Fruit fly (Drosophila melanogaster): ENCODE measurements around the gene CG34300.
A peak's percentile ranks its signal among the peaks of the same experiment; 100 is the strongest.

Gene CG34300

DNA sequence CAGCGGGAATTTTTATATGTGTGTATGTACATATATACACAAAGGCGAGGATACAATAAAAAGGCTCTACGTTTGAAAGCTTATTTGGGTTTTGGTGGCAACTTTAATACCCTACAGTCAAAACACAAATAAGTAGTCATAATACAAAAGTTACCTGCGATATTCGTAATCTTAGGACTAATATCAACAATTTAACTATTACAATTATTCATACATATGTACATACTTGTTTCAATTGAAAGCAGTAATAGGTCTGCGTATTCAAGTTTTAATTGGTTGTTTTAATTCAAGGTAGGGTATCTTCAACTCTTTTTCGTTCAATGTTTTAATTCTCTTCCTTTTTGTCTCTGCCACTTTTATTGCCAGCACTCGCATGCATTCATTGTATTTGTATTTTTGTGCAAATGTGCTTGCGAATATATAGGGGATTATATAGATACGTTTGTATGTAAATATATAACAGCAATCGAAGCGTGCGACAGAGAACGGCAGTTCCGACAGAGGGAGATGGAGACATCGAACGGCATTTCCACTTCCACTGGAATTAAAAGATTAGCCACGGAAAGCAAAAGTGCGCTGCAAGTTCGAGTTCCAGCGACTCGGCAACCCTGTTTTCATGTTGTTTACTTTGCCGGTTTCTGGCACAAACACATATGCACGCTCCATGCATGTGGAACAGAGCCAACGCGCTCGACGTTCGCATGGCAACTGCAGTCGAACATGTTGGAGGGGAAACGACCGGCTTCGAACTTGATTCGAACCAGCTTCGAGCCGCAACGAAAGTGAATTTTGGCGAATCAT lies 29.8 kb downstream of the CG34300 start:
- TF ChIP-seq Hr96 (GFP tag; optimal IDR thresholded peaks at IDR 0.05) (peak; percentile 16), CG5204 (GFP tag; optimal IDR thresholded peaks at IDR 0.05) (peak; percentile 52), CG12768 (GFP tag; optimal IDR thresholded peaks at IDR 0.05) (peak; percentile 21), toe (GFP tag; optimal IDR thresholded peaks at IDR 0.05) (peak; percentile 54), Crg-1 (GFP tag; optimal IDR thresholded peaks at IDR 0.05) (peak; percentile 6), CG7045 (GFP tag; optimal IDR thresholded peaks at IDR 0.05) (peak; percentile 46), Clk (GFP tag; optimal IDR thresholded peaks at IDR 0.05) (no peak), CG1620 (GFP tag; optimal IDR thresholded peaks at IDR 0.05) (peak; percentile 45), ovo (GFP tag; optimal IDR thresholded peaks at IDR 0.05) (peak; percentile 46), CG33017 (tag; optimal IDR thresholded peaks at IDR 0.05) (no peak), cnc (optimal IDR thresholded peaks at IDR 0.05) (no peak), CG14711 (tag; optimal IDR thresholded peaks at IDR 0.05) (peak; percentile 93), cic (GFP tag; optimal IDR thresholded peaks at IDR 0.05) (peak; percentile 27), tj (GFP tag; optimal IDR thresholded peaks at IDR 0.05) (peak; percentile 41), bab1 (GFP tag; optimal IDR thresholded peaks at IDR 0.05) (peak; percentile 31), Mnt (GFP tag; optimal IDR thresholded peaks at IDR 0.05) (peak; percentile 46), CG11617 (GFP tag; optimal IDR thresholded peaks at IDR 0.05) (peak; percentile 59), CG7101 (tag; optimal IDR thresholded peaks at IDR 0.05) (peak; percentile 37), pad (GFP tag; optimal IDR thresholded peaks at IDR 0.05) (peak; percentile 97), kay (GFP tag; ENCODE audit: borderline replicate concordance) (no peak)

DNA sequence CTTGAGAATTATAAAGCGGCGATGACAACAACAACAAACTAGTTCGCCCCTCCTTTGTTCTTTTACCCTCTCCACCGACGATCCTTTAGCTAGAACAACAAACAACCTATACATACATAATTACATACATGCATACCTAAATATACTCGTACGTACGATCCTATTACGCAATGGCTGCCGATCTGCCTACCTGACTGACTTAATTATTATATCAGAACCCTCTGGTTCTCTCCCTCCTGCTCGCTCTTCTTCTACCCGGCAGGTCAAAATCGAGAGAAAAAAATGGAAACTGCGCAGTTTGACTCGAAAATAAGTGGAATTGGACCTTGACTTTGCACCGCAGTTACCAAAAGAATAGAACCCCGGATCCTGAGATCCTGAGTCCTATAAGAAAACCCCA lies 30.5 kb downstream of the CG34300 start:
- no peak for TF ChIP-seq CG14711 (tag; optimal IDR thresholded peaks at IDR 0.05)
- TF ChIP-seq kay (GFP tag; ENCODE audit: borderline replicate concordance): no peak
- no peak for TF ChIP-seq CG12768 (GFP tag; optimal IDR thresholded peaks at IDR 0.05)
- no peak for TF ChIP-seq bab1 (GFP tag; optimal IDR thresholded peaks at IDR 0.05)
- TF ChIP-seq Crg-1 (GFP tag; optimal IDR thresholded peaks at IDR 0.05): no peak
- TF ChIP-seq ovo (GFP tag; optimal IDR thresholded peaks at IDR 0.05): no peak
- no peak for TF ChIP-seq tj (GFP tag; optimal IDR thresholded peaks at IDR 0.05)
- no peak for TF ChIP-seq cic (GFP tag; optimal IDR thresholded peaks at IDR 0.05)
- no peak for TF ChIP-seq pad (GFP tag; optimal IDR thresholded peaks at IDR 0.05)
- TF ChIP-seq CG1620 (GFP tag; optimal IDR thresholded peaks at IDR 0.05): no peak
- no peak for TF ChIP-seq CG7045 (GFP tag; optimal IDR thresholded peaks at IDR 0.05)
- TF ChIP-seq Clk (GFP tag; optimal IDR thresholded peaks at IDR 0.05): no peak
- TF ChIP-seq CG7101 (tag; optimal IDR thresholded peaks at IDR 0.05): no peak
- TF ChIP-seq CG11617 (GFP tag; optimal IDR thresholded peaks at IDR 0.05): no peak
- no peak for TF ChIP-seq toe (GFP tag; optimal IDR thresholded peaks at IDR 0.05)
- no peak for TF ChIP-seq cnc (optimal IDR thresholded peaks at IDR 0.05)
- no peak for TF ChIP-seq CG33017 (tag; optimal IDR thresholded peaks at IDR 0.05)

DNA sequence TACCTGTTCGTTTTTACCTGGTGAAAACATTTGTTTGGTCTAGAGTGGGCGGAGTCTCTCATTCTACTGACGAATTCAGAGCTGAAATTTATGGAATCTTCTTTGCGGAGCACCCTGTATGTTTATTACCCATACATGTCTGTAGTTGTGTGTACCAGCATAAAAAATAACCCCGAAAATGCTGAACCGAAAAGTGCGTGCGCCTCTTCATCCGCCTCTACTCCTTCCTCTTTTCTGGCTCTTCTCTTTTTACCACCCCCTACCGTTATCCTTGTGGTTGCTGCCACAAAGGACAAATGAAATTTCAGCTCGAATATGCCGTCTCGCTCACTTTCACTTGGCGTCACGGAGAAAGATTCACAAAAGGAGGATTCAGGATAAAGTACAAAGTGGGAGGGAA lies 32.5 kb downstream of the CG34300 start:
- no peak for TF ChIP-seq pad (GFP tag; optimal IDR thresholded peaks at IDR 0.05)
- TF ChIP-seq CG5204 (GFP tag; optimal IDR thresholded peaks at IDR 0.05): no peak
- TF ChIP-seq Hr96 (GFP tag; optimal IDR thresholded peaks at IDR 0.05): no peak
- no peak for TF ChIP-seq kay (GFP tag; ENCODE audit: borderline replicate concordance)
- no peak for TF ChIP-seq Clk (GFP tag; optimal IDR thresholded peaks at IDR 0.05)
- TF ChIP-seq tj (GFP tag; optimal IDR thresholded peaks at IDR 0.05): no peak
- no peak for TF ChIP-seq CG1620 (GFP tag; optimal IDR thresholded peaks at IDR 0.05)

DNA sequence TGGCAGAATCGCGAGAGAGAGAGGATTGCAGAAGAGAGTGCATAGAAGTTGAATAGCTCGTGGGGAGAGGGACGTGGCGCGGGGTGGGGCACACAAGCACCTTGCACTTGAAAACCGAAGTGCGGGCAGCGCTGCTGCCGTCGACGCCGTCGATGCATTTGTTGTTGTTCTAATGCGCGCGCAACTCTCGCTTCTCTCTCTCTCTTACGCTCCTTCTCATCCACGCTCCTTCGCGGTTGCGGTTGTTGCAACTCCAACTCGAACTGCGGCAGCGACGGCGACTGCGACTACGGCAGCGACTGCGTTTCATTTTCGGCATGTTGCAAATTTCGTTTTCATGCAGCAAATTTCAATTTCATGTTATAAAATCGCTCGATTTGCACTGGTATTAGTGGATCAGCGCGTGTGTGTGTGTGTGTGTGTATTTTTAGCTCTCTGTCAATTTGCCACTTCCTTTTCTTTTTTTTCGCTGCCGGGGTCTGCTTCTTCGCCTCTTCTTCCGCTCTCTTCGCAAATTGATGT lies 33.5 kb downstream of the CG34300 start:
- TF ChIP-seq Clk (GFP tag; optimal IDR thresholded peaks at IDR 0.05) (no peak), Crg-1 (GFP tag; optimal IDR thresholded peaks at IDR 0.05) (no peak), CG14711 (tag; optimal IDR thresholded peaks at IDR 0.05) (no peak), CG33017 (tag; optimal IDR thresholded peaks at IDR 0.05) (no peak), pad (GFP tag; optimal IDR thresholded peaks at IDR 0.05) (no peak), toe (GFP tag; optimal IDR thresholded peaks at IDR 0.05) (no peak), CG5204 (GFP tag; optimal IDR thresholded peaks at IDR 0.05) (no peak), CG11617 (GFP tag; optimal IDR thresholded peaks at IDR 0.05) (no peak), Mnt (GFP tag; optimal IDR thresholded peaks at IDR 0.05) (no peak), CG12768 (GFP tag; optimal IDR thresholded peaks at IDR 0.05) (no peak), Hr96 (GFP tag; optimal IDR thresholded peaks at IDR 0.05) (no peak), tj (GFP tag; optimal IDR thresholded peaks at IDR 0.05) (no peak), kay (GFP tag; ENCODE audit: borderline replicate concordance) (no peak), CG7101 (tag; optimal IDR thresholded peaks at IDR 0.05) (no peak), bab1 (GFP tag; optimal IDR thresholded peaks at IDR 0.05) (no peak)

DNA sequence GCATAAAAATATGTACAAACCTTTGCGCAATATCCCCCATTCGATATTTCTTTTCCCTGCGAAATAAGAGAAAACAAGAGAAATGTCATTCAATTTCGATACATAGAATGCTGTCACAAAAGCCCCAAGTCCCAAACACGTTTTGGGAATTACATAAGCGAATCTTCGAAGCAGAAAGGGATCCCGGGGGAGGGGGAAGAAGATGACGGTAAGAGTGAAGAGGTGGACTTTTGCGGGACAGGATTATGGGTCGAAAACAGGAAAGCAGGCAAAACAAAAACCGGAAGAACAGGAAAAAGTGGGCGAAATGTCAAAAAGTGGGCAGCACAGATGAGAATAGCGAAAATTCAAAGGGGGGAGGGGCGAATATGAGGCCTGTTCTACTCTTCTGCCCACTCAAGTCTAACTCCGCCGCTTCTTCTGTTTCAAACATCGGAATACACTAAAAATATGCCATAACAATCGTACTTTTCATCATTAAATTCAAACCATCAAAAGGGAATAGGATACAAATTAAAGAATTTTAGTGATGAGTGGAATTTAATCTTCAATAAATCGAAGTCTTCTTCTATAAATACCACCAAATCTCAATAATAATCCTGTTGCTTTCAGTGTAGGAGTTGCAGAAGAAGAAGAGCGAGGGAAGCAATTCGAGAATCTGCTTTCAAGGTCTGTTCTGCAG lies 34.1 kb downstream of the CG34300 start:
- TF ChIP-seq CG11617 (GFP tag; optimal IDR thresholded peaks at IDR 0.05) (no peak), ovo (GFP tag; optimal IDR thresholded peaks at IDR 0.05) (no peak), CG14711 (tag; optimal IDR thresholded peaks at IDR 0.05) (peak; percentile 1), cnc (optimal IDR thresholded peaks at IDR 0.05) (no peak), CG12768 (GFP tag; optimal IDR thresholded peaks at IDR 0.05) (no peak), CG1620 (GFP tag; optimal IDR thresholded peaks at IDR 0.05) (no peak)

DNA sequence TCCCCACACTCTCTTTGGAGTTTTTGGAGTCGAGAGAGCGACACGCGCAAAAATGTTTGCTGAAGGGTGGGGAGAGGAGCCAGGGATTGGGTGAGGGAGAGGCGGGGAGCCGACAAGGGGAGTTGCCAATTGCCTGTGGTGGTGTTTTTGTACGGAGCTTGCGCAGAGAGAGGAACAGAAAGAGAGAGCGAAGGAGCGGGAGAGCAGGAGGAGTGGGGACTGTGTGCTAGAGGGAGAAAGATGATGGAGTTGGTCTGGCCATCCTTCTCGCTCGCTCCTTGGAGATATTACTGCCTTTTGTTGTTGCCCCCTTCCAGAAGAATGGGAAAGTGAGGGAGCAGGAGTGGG lies 35.3 kb downstream of the CG34300 start:
- no peak for TF ChIP-seq CG7045 (GFP tag; optimal IDR thresholded peaks at IDR 0.05)
- TF ChIP-seq ovo (GFP tag; optimal IDR thresholded peaks at IDR 0.05): no peak
- TF ChIP-seq cic (GFP tag; optimal IDR thresholded peaks at IDR 0.05): no peak
- TF ChIP-seq Mnt (GFP tag; optimal IDR thresholded peaks at IDR 0.05): no peak
